Worm (Caenorhabditis elegans) whole organism, L3 larva: Measurements from ENCODE around the gene cpn-2.

Experiments
- R02D3.7 ChIP-seq: fragments of 150-350 bp; optimal IDR thresholded peaks from 2 replicates; lab custom pipeline; 2014; ENCODE audit warnings: missing biosample characterization, missing genetic modification characterization
- ZK546.5 ChIP-seq: sonication (generic microtip); optimal IDR thresholded peaks from 2 replicates; lab custom pipeline; 2017; ENCODE audit warnings: missing biosample characterization, missing genetic modification characterization
- aly-2 ChIP-seq: fragments of 150-350 bp; optimal IDR thresholded peaks from 2 replicates; lab custom pipeline; 2014; ENCODE audit warnings: missing biosample characterization, missing genetic modification characterization
- ama-1 ChIP-seq: fragments of 150-350 bp; optimal IDR thresholded peaks from 2 replicates; lab custom pipeline; 2018
- ceh-16 ChIP-seq: sonication (generic microtip); optimal IDR thresholded peaks from 2 replicates; lab custom pipeline; 2017; ENCODE audit warnings: missing biosample characterization, missing genetic modification characterization
- ceh-82 ChIP-seq: fragments of 150-350 bp; optimal IDR thresholded peaks from 2 replicates; lab custom pipeline; 2014; ENCODE audit warnings: missing biosample characterization, missing genetic modification characterization
- ceh-9 ChIP-seq: sonication (generic microtip); optimal IDR thresholded peaks from 2 replicates; lab custom pipeline; 2018; ENCODE audit warnings: missing biosample characterization, missing genetic modification characterization
- daf-12 ChIP-seq: fragments of 150-350 bp; optimal IDR thresholded peaks from 2 replicates; lab custom pipeline; 2014; ENCODE audit warnings: missing biosample characterization, missing genetic modification reagents, missing genetic modification characterization
- egl-5 ChIP-seq: fragments of 150-350 bp; optimal IDR thresholded peaks from 2 replicates; lab custom pipeline; 2017; ENCODE audit warnings: missing biosample characterization, missing genetic modification reagents, missing genetic modification characterization, inconsistent platforms
- elt-1 ChIP-seq: fragments of 150-350 bp; optimal IDR thresholded peaks from 2 replicates; lab custom pipeline; 2014; ENCODE audit warnings: missing biosample characterization, missing genetic modification characterization
- elt-3 ChIP-seq, 3 experiments: fragments of 150-350 bp in 1 of 3; sonication (generic microtip) in 2 of 3; optimal IDR thresholded peaks; 2 replicates in 2 of 3; 4 replicates in 1 of 3; lab custom pipeline; 2014 to 2017; ENCODE audit warnings: missing biosample characterization in 3 of 3, missing genetic modification characterization in 3 of 3
- fkh-10 ChIP-seq: sonication (generic microtip); optimal IDR thresholded peaks from 2 replicates; lab custom pipeline; 2017; ENCODE audit warnings: missing biosample characterization, missing genetic modification reagents, missing genetic modification characterization
- fkh-2 ChIP-seq: fragments of 150-350 bp; optimal IDR thresholded peaks from 2 replicates; lab custom pipeline; 2014; ENCODE audit warnings: missing biosample characterization, missing genetic modification reagents, missing genetic modification characterization
- fos-1 ChIP-seq: fragments of 150-350 bp; optimal IDR thresholded peaks from 2 replicates; lab custom pipeline; 2014; ENCODE audit warnings: missing biosample characterization, missing genetic modification characterization
- hmg-11 ChIP-seq: sonication (generic microtip); optimal IDR thresholded peaks from 2 replicates; lab custom pipeline; 2016; ENCODE audit warnings: missing genetic modification characterization, missing compliant biosample characterization
- lin-15B ChIP-seq: fragments of 150-350 bp; optimal IDR thresholded peaks from 2 replicates; lab custom pipeline; 2014; ENCODE audit warnings: missing biosample characterization, missing genetic modification characterization
- lin-39 ChIP-seq: fragments of 150-350 bp; optimal IDR thresholded peaks from 2 replicates; lab custom pipeline; 2018; ENCODE audit warnings: missing biosample characterization, missing genetic modification reagents, missing genetic modification characterization
- lsy-12 ChIP-seq: sonication (generic microtip); optimal IDR thresholded peaks from 2 replicates; lab custom pipeline; 2016; ENCODE audit warnings: mild to moderate bottlenecking, missing genetic modification characterization, missing compliant biosample characterization
- mml-1 ChIP-seq: fragments of 150-350 bp; sonication (generic microtip); optimal IDR thresholded peaks from 3 replicates; lab custom pipeline; 2014; ENCODE audit warnings: missing biosample characterization, missing genetic modification characterization
- nfya-1 ChIP-seq: sonication (generic microtip); optimal IDR thresholded peaks from 2 replicates; lab custom pipeline; 2017; ENCODE audit warnings: missing genetic modification characterization, mild to moderate bottlenecking, missing compliant biosample characterization, antibody characterized with exemption, moderate library complexity; ENCODE audit not compliant: insufficient read depth
- nhr-11 ChIP-seq: fragments of 150-350 bp; optimal IDR thresholded peaks from 2 replicates; lab custom pipeline; 2014; ENCODE audit warnings: missing biosample characterization, missing genetic modification characterization
- nhr-12 ChIP-seq: fragments of 150-350 bp; optimal IDR thresholded peaks from 2 replicates; lab custom pipeline; 2014; ENCODE audit warnings: missing biosample characterization, missing genetic modification characterization
- nhr-23 ChIP-seq: fragments of 150-350 bp; optimal IDR thresholded peaks from 2 replicates; lab custom pipeline; 2014; ENCODE audit warnings: missing biosample characterization, missing genetic modification reagents, missing genetic modification characterization
- nhr-237 ChIP-seq: fragments of 150-350 bp; optimal IDR thresholded peaks from 2 replicates; lab custom pipeline; 2014; ENCODE audit warnings: missing biosample characterization, missing genetic modification characterization
- nhr-25 ChIP-seq: sonication (generic microtip); optimal IDR thresholded peaks from 2 replicates; lab custom pipeline; 2017; ENCODE audit warnings: missing biosample characterization, missing genetic modification characterization
- nhr-43 ChIP-seq: sonication (generic microtip); optimal IDR thresholded peaks from 2 replicates; lab custom pipeline; 2016; ENCODE audit warnings: mild to moderate bottlenecking, missing genetic modification characterization, missing compliant biosample characterization; ENCODE audit not compliant: poor library complexity, severe bottlenecking
- nhr-67 ChIP-seq: fragments of 150-350 bp; optimal IDR thresholded peaks from 2 replicates; lab custom pipeline; 2014; ENCODE audit warnings: missing biosample characterization, missing genetic modification characterization
- nhr-77 ChIP-seq: fragments of 150-350 bp; optimal IDR thresholded peaks from 2 replicates; lab custom pipeline; 2014; ENCODE audit warnings: missing biosample characterization, missing genetic modification characterization
- pha-4 ChIP-seq: fragments of 150-350 bp; optimal IDR thresholded peaks from 2 replicates; lab custom pipeline; 2014; ENCODE audit warnings: missing biosample characterization, missing genetic modification reagents, missing genetic modification characterization
- sea-2 ChIP-seq: fragments of 150-350 bp; sonication (generic microtip); optimal IDR thresholded peaks from 4 replicates; lab custom pipeline; 2014; ENCODE audit warnings: missing biosample characterization, missing genetic modification reagents, missing genetic modification characterization
- snpc-4 ChIP-seq: fragments of 150-350 bp; optimal IDR thresholded peaks from 2 replicates; lab custom pipeline; 2014; ENCODE audit warnings: missing biosample characterization, missing genetic modification characterization
- tbx-2 ChIP-seq: sonication (generic microtip); optimal IDR thresholded peaks from 2 replicates; lab custom pipeline; 2016; ENCODE audit warnings: mild to moderate bottlenecking, missing genetic modification characterization, missing compliant biosample characterization
- unc-39 ChIP-seq: sonication (generic microtip); optimal IDR thresholded peaks from 4 replicates; lab custom pipeline; 2017; ENCODE audit warnings: missing biosample characterization, missing genetic modification characterization
- unc-62 ChIP-seq: fragments of 150-350 bp; sonication (generic microtip); optimal IDR thresholded peaks from 4 replicates; lab custom pipeline; 2014; ENCODE audit warnings: missing biosample characterization, missing genetic modification reagents, missing genetic modification characterization
- ztf-4 ChIP-seq: fragments of 150-350 bp; optimal IDR thresholded peaks from 2 replicates; lab custom pipeline; 2014; ENCODE audit warnings: missing biosample characterization, missing genetic modification characterization

Gene cpn-2

DNA sequence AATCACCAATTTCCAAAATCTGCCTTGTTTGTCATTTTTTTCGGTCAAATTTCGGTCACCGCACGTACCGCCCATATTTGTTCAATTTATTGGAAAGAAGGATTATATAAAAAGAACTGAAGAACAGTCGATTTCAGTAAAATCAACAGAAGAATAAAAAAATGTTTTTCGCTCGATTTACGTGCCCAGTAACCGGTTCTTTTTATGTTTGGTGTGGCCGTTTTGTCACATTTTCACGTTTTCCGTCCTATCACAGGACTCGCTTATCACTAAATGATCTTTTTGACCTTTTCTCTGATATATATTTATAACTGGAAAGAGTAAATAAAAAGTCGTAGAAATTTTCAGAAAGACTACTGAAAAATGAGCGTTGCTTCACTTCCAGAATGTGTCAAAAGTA lies 18.1 kb upstream of the cpn-2 start, which contains the start of gene far-7:
far-7 (plus strand) TSS at position 331 of the 400 bp plus-strand sequence.
- no peak for TF ChIP-seq egl-5 (tag; lab: Kevin White, UChicago)
- peak; percentile 56 for TF ChIP-seq ama-1
- TF ChIP-seq, all 47 proteins: peak for 1

DNA sequence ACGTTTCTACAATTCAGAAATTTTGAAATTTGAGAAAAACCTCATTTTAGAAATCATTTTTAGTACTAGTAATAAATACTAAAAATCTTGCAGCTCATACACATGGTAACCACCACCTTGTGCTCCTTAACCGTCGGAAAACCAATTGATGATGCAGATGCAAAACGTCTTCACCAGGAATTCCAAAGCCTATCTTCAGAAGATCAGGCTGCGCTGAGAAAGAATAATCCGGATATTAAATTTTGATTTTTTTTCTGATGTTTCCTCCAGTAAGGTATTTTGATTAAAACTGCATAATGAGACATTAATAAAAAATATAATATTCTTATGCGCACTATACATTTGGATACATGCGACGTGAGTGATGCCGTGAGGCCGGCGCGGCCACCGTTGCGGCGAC lies 16.8 kb upstream of the cpn-2 start:
- no peak for TF ChIP-seq egl-5 (tag; lab: Kevin White, UChicago)
- no peak for TF ChIP-seq fos-1 (tag; lab: Kevin White, UChicago)
- TF ChIP-seq unc-39 (tag; lab: Kevin White, UChicago), result no peak

DNA sequence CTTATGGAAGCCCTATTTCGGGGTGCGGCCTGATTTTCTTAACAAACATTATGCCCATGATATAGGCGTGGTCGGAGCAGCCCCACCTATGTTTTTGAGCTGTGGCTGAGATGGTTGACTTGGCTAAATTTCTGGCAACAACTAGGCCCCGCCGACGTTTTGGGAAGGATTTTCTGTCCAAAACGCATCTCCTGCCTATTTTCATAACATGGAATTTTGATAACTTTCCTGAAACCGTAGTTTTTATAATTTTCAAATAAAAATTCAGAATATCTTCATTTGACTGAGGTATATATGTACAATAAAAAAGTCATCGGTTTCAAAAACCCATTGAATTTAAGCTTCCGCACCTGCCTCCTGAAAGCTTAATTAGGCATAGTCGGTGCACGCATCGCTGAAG lies 16.4 kb upstream of the cpn-2 start:
- no peak for TF ChIP-seq aly-2 (tag; lab: Kevin White, UChicago)
- TF ChIP-seq, all 47 proteins: peak for 0

- peak; percentile 89 for TF ChIP-seq lin-39 (tag; lab: Kevin White, UChicago)
- TF ChIP-seq elt-1 (tag; lab: Kevin White, UChicago), result peak; percentile 4
- no peak for TF ChIP-seq nhr-12 (tag; lab: Kevin White, UChicago)
- no peak for TF ChIP-seq ZK546.5 (tag; lab: Kevin White, UChicago)
- TF ChIP-seq tbx-2, result no peak
- TF ChIP-seq ceh-82, result no peak
- no peak for TF ChIP-seq lsy-12 (tag; lab: Kevin White, UChicago)
- no peak for TF ChIP-seq ceh-16
- TF ChIP-seq nhr-77 (tag; lab: Kevin White, UChicago), result no peak
- TF ChIP-seq lin-15B (tag; lab: Kevin White, UChicago), result peak; percentile 31
- TF ChIP-seq nhr-11, result no peak
- TF ChIP-seq nhr-67 (tag; lab: Kevin White, UChicago), result no peak
- TF ChIP-seq nhr-43 (tag; lab: Kevin White, UChicago), result no peak
- TF ChIP-seq mml-1 (tag; lab: Kevin White, UChicago), result no peak
- peak; percentile 23 for TF ChIP-seq nhr-25 (tag; lab: Kevin White, UChicago)
- no peak for TF ChIP-seq unc-39 (tag; lab: Kevin White, UChicago)
- TF ChIP-seq egl-5 (tag; lab: Kevin White, UChicago), result peak; percentile 80
- TF ChIP-seq fos-1 (tag; lab: Kevin White, UChicago), result no peak
- TF ChIP-seq snpc-4, result peak; percentile 57
- peak; percentile 75 for TF ChIP-seq nfya-1 (tag; lab: Kevin White, UChicago)
- TF ChIP-seq fkh-10, result no peak
- no peak for TF ChIP-seq nhr-23 (tag; lab: Kevin White, UChicago)
- TF ChIP-seq daf-12 (tag; lab: Kevin White, UChicago), result no peak
- TF ChIP-seq hmg-11 (tag; lab: Kevin White, UChicago), result no peak
- no peak for TF ChIP-seq ztf-4 (tag; lab: Kevin White, UChicago)
These were observed 14.4 kb upstream of the cpn-2 start, which contains the start of gene K01A2.10 for ce11 chrII:323048-323776. K01A2.10 (minus strand) TSS chrII:323098.

- TF ChIP-seq egl-5 (tag; lab: Kevin White, UChicago) (no peak), unc-62 (GFP tag; lab: Kevin White, UChicago) (no peak), fkh-2 (tag; lab: Kevin White, UChicago) (no peak), lin-15B (tag; lab: Kevin White, UChicago) (no peak), ceh-16 (no peak), fos-1 (tag; lab: Kevin White, UChicago) (no peak), elt-3 (tag; optimal IDR thresholded peaks at IDR 0.05; lab: Kevin White, UChicago) (no peak), nhr-25 (tag; lab: Kevin White, UChicago) (no peak), nhr-77 (tag; lab: Kevin White, UChicago) (no peak), ztf-4 (tag; lab: Kevin White, UChicago) (no peak), nhr-23 (tag; lab: Kevin White, UChicago) (no peak), nhr-11 (no peak), tbx-2 (no peak), sea-2 (GFP tag; lab: Kevin White, UChicago) (no peak), nhr-43 (tag; lab: Kevin White, UChicago) (no peak), R02D3.7 (tag; lab: Kevin White, UChicago) (no peak), pha-4 (tag; lab: Kevin White, UChicago) (no peak), ceh-9 (tag; lab: Kevin White, UChicago) (no peak), nhr-237 (no peak)
These were observed 11.8 kb upstream of the cpn-2 start, which contains the start of gene sgcb-1 for ce11 chrII:325639-326350. sgcb-1 (plus strand) TSS chrII:326300.
